Worm (Caenorhabditis elegans) whole organism, L4 larva: Measurements from ENCODE around the gene R02F2.9.

ENCODE experiments used
- D1046.2 ChIP-seq: fragments of 200-800 bp; sonication (Bioruptor generic); IDR thresholded peaks from 2 replicates; pipeline ENCODE4 v1.3.6; 2022; ENCODE audit warnings: missing genetic modification characterization, missing compliant biosample characterization
- F37D6.2 ChIP-seq: sonication (generic microtip); optimal IDR thresholded peaks from 2 replicates; lab custom pipeline; 2016; ENCODE audit warnings: mild to moderate bottlenecking, missing genetic modification characterization, missing compliant biosample characterization
- F44E2.7 ChIP-seq: fragments of 200-800 bp; sonication (Bioruptor generic); IDR thresholded peaks from 2 replicates; pipeline ENCODE4 v2.1.2; 2022; ENCODE audit warnings: missing genetic modification characterization, missing compliant biosample characterization
- F49E8.2 ChIP-seq: sonication (generic microtip); optimal IDR thresholded peaks from 2 replicates; lab custom pipeline; 2016; ENCODE audit warnings: missing compliant biosample characterization, mild to moderate bottlenecking, missing genetic modification characterization, borderline replicate concordance
- T20F7.1 ChIP-seq: fragments of 200-800 bp; sonication (Bioruptor generic); optimal IDR thresholded peaks from 2 replicates; lab custom pipeline; 2018; ENCODE audit warnings: mild to moderate bottlenecking, missing genetic modification characterization, missing compliant biosample characterization
- Y48G9A.11 ChIP-seq: fragments of 200-800 bp; sonication (Bioruptor generic); IDR thresholded peaks from 2 replicates; pipeline ENCODE4 v1.3.6; 2022; ENCODE audit warnings: missing genetic modification reagents, missing genetic modification characterization, missing compliant biosample characterization
- aha-1 ChIP-seq: fragments of 150-350 bp; peaks from one replicate; lab custom pipeline; 2014; ENCODE audit warnings: missing biosample characterization, missing genetic modification characterization
- ama-1 ChIP-seq: fragments of 150-350 bp; optimal IDR thresholded peaks from 2 replicates; lab custom pipeline; 2014; ENCODE audit warnings: inconsistent platforms, mixed read lengths
- ces-1 ChIP-seq: fragments of 150-350 bp; sonication (generic microtip); optimal IDR thresholded peaks from 4 replicates; lab custom pipeline; 2014; ENCODE audit warnings: missing biosample characterization, missing genetic modification reagents, missing genetic modification characterization
- cey-2 ChIP-seq: sonication (generic microtip); optimal IDR thresholded peaks from 3 replicates; lab custom pipeline; 2017; ENCODE audit warnings: missing genetic modification characterization, mild to moderate bottlenecking, missing compliant biosample characterization, antibody characterized with exemption, borderline replicate concordance; ENCODE audit not compliant: insufficient read depth
- ctbp-1 ChIP-seq: fragments of 200-800 bp; sonication (Bioruptor generic); IDR thresholded peaks from 2 replicates; pipeline ENCODE4 v1.3.6; 2022; ENCODE audit warnings: missing genetic modification reagents, missing genetic modification characterization, missing compliant biosample characterization
- daf-12 ChIP-seq: fragments of 150-350 bp; optimal IDR thresholded peaks from 2 replicates; lab custom pipeline; 2014; ENCODE audit warnings: missing biosample characterization, missing genetic modification reagents, missing genetic modification characterization
- daf-19 ChIP-seq: fragments of 200-800 bp; sonication (Bioruptor generic); conservative IDR thresholded peaks from 2 replicates; pipeline ENCODE4 v1.3.6; 2022; ENCODE audit warnings: missing genetic modification characterization, missing compliant biosample characterization
- dmd-6 ChIP-seq: fragments of 200-800 bp; sonication (Bioruptor generic); IDR thresholded peaks from 2 replicates; pipeline ENCODE4 v1.3.6; 2022; ENCODE audit warnings: missing genetic modification reagents, missing genetic modification characterization, missing compliant biosample characterization
- dpl-1 ChIP-seq: fragments of 150-350 bp; optimal IDR thresholded peaks from 2 replicates; lab custom pipeline; 2014; ENCODE audit warnings: missing biosample characterization, missing genetic modification reagents, missing genetic modification characterization
- egl-27 ChIP-seq: sonication (generic microtip); optimal IDR thresholded peaks from 3 replicates; lab custom pipeline; 2017; ENCODE audit warnings: missing biosample characterization, missing genetic modification reagents, missing genetic modification characterization
- fkh-10 ChIP-seq: fragments of 150-350 bp; optimal IDR thresholded peaks from 2 replicates; lab custom pipeline; 2014; ENCODE audit warnings: missing biosample characterization, missing genetic modification reagents, missing genetic modification characterization
- hif-1 ChIP-seq, 2 experiments: sonication (generic microtip); optimal IDR thresholded peaks; 2 replicates each; lab custom pipeline; 2016 to 2017; ENCODE audit warnings: missing compliant biosample characterization in 2 of 2, missing genetic modification characterization in 2 of 2, missing genetic modification reagents in 2 of 2, missing genotype in 2 of 2, mild to moderate bottlenecking in 1 of 2
- hlh-11 ChIP-seq: fragments of 200-800 bp; sonication (Bioruptor generic); optimal IDR thresholded peaks from 2 replicates; lab custom pipeline; 2018; ENCODE audit warnings: mild to moderate bottlenecking, missing genetic modification characterization, missing compliant biosample characterization
- hlh-30 ChIP-seq: sonication (generic microtip); optimal IDR thresholded peaks from 2 replicates; lab custom pipeline; 2017; ENCODE audit warnings: antibody characterized with exemption, mild to moderate bottlenecking, missing genetic modification characterization, missing compliant biosample characterization; ENCODE audit not compliant: insufficient read depth
- hmg-1.1 ChIP-seq: fragments of 200-800 bp; sonication (Bioruptor generic); IDR thresholded peaks from 2 replicates; pipeline ENCODE4 v1.3.6; 2022; ENCODE audit warnings: missing genetic modification reagents, missing genetic modification characterization, missing compliant biosample characterization
- lin-1 ChIP-seq: fragments of 200-800 bp; sonication (Bioruptor generic); IDR thresholded peaks from 2 replicates; pipeline ENCODE4 v1.3.6; 2022; ENCODE audit warnings: missing genetic modification reagents, missing genetic modification characterization, missing compliant biosample characterization
- lin-38 ChIP-seq: fragments of 200-800 bp; sonication (Bioruptor generic); IDR thresholded peaks from 2 replicates; pipeline ENCODE4 v1.3.6; 2022; ENCODE audit warnings: missing genetic modification reagents, missing genetic modification characterization, missing compliant biosample characterization
- lin-39 ChIP-seq: fragments of 150-350 bp; optimal IDR thresholded peaks from 2 replicates; lab custom pipeline; 2014; ENCODE audit warnings: missing biosample characterization, missing genetic modification reagents, missing genetic modification characterization
- lir-3 ChIP-seq: sonication (generic microtip); optimal IDR thresholded peaks from 2 replicates; lab custom pipeline; 2016; ENCODE audit warnings: mild to moderate bottlenecking, missing genetic modification characterization, missing compliant biosample characterization
- madf-9 ChIP-seq: fragments of 200-800 bp; sonication (Bioruptor generic); conservative IDR thresholded peaks from 2 replicates; pipeline ENCODE4 v1.3.6; 2022; ENCODE audit warnings: missing genetic modification reagents, missing genetic modification characterization, missing compliant biosample characterization
- mdl-1 ChIP-seq, 2 experiments: fragments of 150-350 bp in 1 of 2; sonication (generic microtip) in 1 of 2; optimal IDR thresholded peaks; 2 replicates each; lab custom pipeline; 2014 to 2017; ENCODE audit warnings: missing biosample characterization in 2 of 2, missing genetic modification characterization in 2 of 2
- mdt-29 ChIP-seq: fragments of 200-800 bp; sonication (Bioruptor generic); IDR thresholded peaks from 2 replicates; pipeline ENCODE4 v1.3.6; 2022; ENCODE audit warnings: missing genetic modification reagents, missing genetic modification characterization, missing compliant biosample characterization
- mep-1 ChIP-seq: fragments of 150-350 bp; sonication (generic microtip); optimal IDR thresholded peaks from 3 replicates; lab custom pipeline; 2014; ENCODE audit warnings: missing biosample characterization, missing genetic modification characterization
- mes-2 ChIP-seq: sonication (generic microtip); optimal IDR thresholded peaks from 2 replicates; lab custom pipeline; 2016; ENCODE audit warnings: missing genotype, mild to moderate bottlenecking, missing genetic modification characterization, missing compliant biosample characterization; ENCODE audit not compliant: poor library complexity, severe bottlenecking
- mxl-3 ChIP-seq: fragments of 200-800 bp; sonication (Bioruptor generic); optimal IDR thresholded peaks from 2 replicates; lab custom pipeline; 2018; ENCODE audit warnings: mild to moderate bottlenecking, missing genetic modification characterization, missing compliant biosample characterization
- nhr-25 ChIP-seq: sonication (generic microtip); optimal IDR thresholded peaks from 2 replicates; lab custom pipeline; 2017; ENCODE audit warnings: missing genetic modification characterization, mild to moderate bottlenecking, missing compliant biosample characterization, antibody characterized with exemption, moderate library complexity, borderline replicate concordance; ENCODE audit not compliant: insufficient read depth
- nhr-28 ChIP-seq: fragments of 150-350 bp; optimal IDR thresholded peaks from 2 replicates; lab custom pipeline; 2014; ENCODE audit warnings: missing biosample characterization, missing genetic modification characterization
- nhr-6 ChIP-seq: fragments of 150-350 bp; optimal IDR thresholded peaks from 2 replicates; lab custom pipeline; 2014; ENCODE audit warnings: missing biosample characterization, missing genetic modification characterization
- php-3 ChIP-seq: fragments of 200-800 bp; sonication (Bioruptor generic); IDR thresholded peaks from 2 replicates; pipeline ENCODE4 v1.3.6; 2022; ENCODE audit warnings: missing genetic modification reagents, missing genetic modification characterization, missing compliant biosample characterization
- pqm-1 ChIP-seq: sonication (generic microtip); optimal IDR thresholded peaks from 2 replicates; lab custom pipeline; 2017; ENCODE audit warnings: missing biosample characterization, missing genetic modification characterization
- rbr-2 ChIP-seq: sonication (generic microtip); optimal IDR thresholded peaks from 2 replicates; lab custom pipeline; 2016; ENCODE audit warnings: missing genotype, missing genetic modification characterization, missing compliant biosample characterization
- sdz-12 ChIP-seq: fragments of 200-800 bp; sonication (Bioruptor generic); optimal IDR thresholded peaks from 2 replicates; lab custom pipeline; 2018; ENCODE audit warnings: mild to moderate bottlenecking, missing genetic modification characterization, missing compliant biosample characterization
- set-16 ChIP-seq: fragments of 200-800 bp; sonication (Bioruptor generic); IDR thresholded peaks from 2 replicates; pipeline ENCODE4 v1.3.6; 2022; ENCODE audit warnings: missing genetic modification reagents, missing genetic modification characterization, missing compliant biosample characterization
- unc-130 ChIP-seq: sonication (generic microtip); optimal IDR thresholded peaks from 2 replicates; lab custom pipeline; 2016; ENCODE audit warnings: missing genetic modification reagents, missing genetic modification characterization, missing compliant biosample characterization
- zfp-3 ChIP-seq: fragments of 200-800 bp; sonication (Bioruptor generic); conservative IDR thresholded peaks from 2 replicates; pipeline ENCODE4 v1.3.6; 2022; ENCODE audit warnings: missing genetic modification reagents, missing genetic modification characterization, missing compliant biosample characterization
- zip-11 ChIP-seq: fragments of 200-800 bp; sonication (Bioruptor generic); IDR thresholded peaks from 2 replicates; pipeline ENCODE4 v1.3.6; 2022; ENCODE audit warnings: missing genetic modification characterization, missing compliant biosample characterization

R02F2.9 gene

DNA sequence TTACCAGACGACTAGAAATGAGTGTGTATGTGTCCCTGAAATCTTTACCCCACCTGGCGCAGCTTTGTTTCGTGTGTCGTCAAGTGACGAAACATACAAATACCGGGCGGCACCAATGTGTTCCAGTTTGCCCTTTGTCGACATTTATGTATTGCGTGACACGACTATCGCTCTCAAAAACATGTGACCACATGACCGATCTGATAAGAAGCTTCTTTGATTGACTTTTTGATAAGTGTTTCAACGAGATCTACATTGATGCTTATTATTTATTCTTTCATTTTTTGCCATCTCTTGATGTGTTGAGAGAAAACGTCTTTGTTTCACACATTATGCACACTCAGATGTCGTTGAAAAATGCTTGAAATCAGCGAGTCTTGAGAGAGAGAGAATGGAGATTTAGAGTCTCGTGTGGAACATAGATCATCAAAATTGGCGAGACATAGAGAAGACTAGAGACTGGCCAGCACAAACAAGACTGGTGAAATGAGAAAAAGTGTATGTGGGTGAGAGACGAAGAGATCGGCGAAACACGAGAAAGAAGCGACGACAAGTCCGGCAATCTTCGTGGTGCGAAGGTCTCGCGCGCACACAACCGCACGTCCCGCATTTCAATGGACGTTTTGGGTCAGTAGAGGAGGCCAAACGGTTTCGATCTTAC is 4.1 kb downstream of the R02F2.9 start (continued):
- TF ChIP-seq mdt-29 (GFP tag; lab: Robert Waterston, UW) (peak; percentile 57; the same call in 1 of the 2 replicates), F37D6.2 (tag; lab: Kevin White, UChicago) (no peak), pqm-1 (tag; lab: Kevin White, UChicago) (peak; percentile 74), dpl-1 (GFP tag; lab: Kevin White, UChicago) (peak; percentile 15)
- TF ChIP-seq, all 104 proteins: peak for 38

ce11 chrIII:5503669-5504068 is 4.7 kb downstream of the R02F2.9 start:
- no peak for TF ChIP-seq unc-130 (GFP tag; lab: Kevin White, UChicago)
- TF ChIP-seq egl-27 (tag; lab: Kevin White, UChicago): no peak
- TF ChIP-seq daf-12 (tag; lab: Kevin White, UChicago): no peak
- no peak for TF ChIP-seq mep-1 (tag; lab: Kevin White, UChicago)
- no peak for TF ChIP-seq set-16 (GFP tag; lab: Robert Waterston, UW)
- peak; percentile 68 for TF ChIP-seq aha-1
- peak; percentile 37 for TF ChIP-seq mes-2 (tag; lab: Kevin White, UChicago)
- peak; percentile 81 for TF ChIP-seq Y48G9A.11
- no peak for TF ChIP-seq F44E2.7 (GFP tag; lab: Robert Waterston, UW)
- TF ChIP-seq daf-19 (GFP tag; lab: Robert Waterston, UW): no peak
- no peak for TF ChIP-seq sdz-12 (GFP tag; lab: Kevin White, UChicago)
- TF ChIP-seq lin-38 (GFP tag; lab: Robert Waterston, UW): peak; percentile 25
- peak; percentile 30 for TF ChIP-seq F49E8.2 (tag; lab: Kevin White, UChicago)

ce11 chrIII:5504164-5504563 is 5.2 kb downstream of the R02F2.9 start:
- TF ChIP-seq madf-9 (no peak), hlh-30 (tag; lab: Kevin White, UChicago) (peak; percentile 52), zip-11 (GFP tag; lab: Robert Waterston, UW) (no peak), mxl-3 (GFP tag; lab: Kevin White, UChicago) (peak; percentile 35), unc-130 (GFP tag; lab: Kevin White, UChicago) (no peak), hlh-11 (tag; lab: Kevin White, UChicago) (peak; percentile 66), nhr-6 (tag; lab: Kevin White, UChicago) (peak; percentile 35), mdl-1 (tag; optimal IDR thresholded peaks at IDR 0.05; lab: Kevin White, UChicago) (peak in 1 of 2 experiments; percentile 41), daf-12 (tag; lab: Kevin White, UChicago) (no peak), php-3 (GFP tag; lab: Robert Waterston, UW) (0 out of 2 replicates have a peak, but pooled peaks have one; percentile 40), mep-1 (tag; lab: Kevin White, UChicago) (peak; percentile 20), pqm-1 (tag; lab: Kevin White, UChicago) (peak; percentile 31), lin-1 (peak; percentile 50; the same call in 1 of the 2 replicates), fkh-10 (GFP tag; lab: Kevin White, UChicago) (peak; percentile 30), hmg-1.1 (peak; percentile 36; the same call in 1 of the 2 replicates), dpl-1 (GFP tag; lab: Kevin White, UChicago) (peak; percentile 44), aha-1 (peak; percentile 54), cey-2 (tag; lab: Kevin White, UChicago) (no peak), lin-39 (tag; lab: Kevin White, UChicago) (no peak), rbr-2 (tag; lab: Kevin White, UChicago) (peak; percentile 36), lir-3 (tag; lab: Kevin White, UChicago) (no peak), nhr-25 (tag; lab: Kevin White, UChicago) (peak; percentile 56), zfp-3 (GFP tag; lab: Robert Waterston, UW) (0 out of 2 replicates have a peak, but pooled peaks have one; percentile 7), ces-1 (GFP tag; lab: Kevin White, UChicago) (peak; percentile 43), ctbp-1 (GFP tag; lab: Robert Waterston, UW) (peak; percentile 43; the same call in 1 of the 2 replicates), T20F7.1 (GFP tag; lab: Kevin White, UChicago) (peak; percentile 19), nhr-28 (tag; lab: Kevin White, UChicago) (peak; percentile 43), hif-1 (tag; optimal IDR thresholded peaks at IDR 0.05; lab: Kevin White, UChicago) (peak in 1 of 2 experiments; percentile 14), dmd-6 (GFP tag; lab: Robert Waterston, UW) (peak; percentile 13; the same call in 1 of the 2 replicates), D1046.2 (no peak), ama-1 (lab: Kevin White, UChicago) (peak; percentile 83), egl-27 (tag; lab: Kevin White, UChicago) (no peak), mes-2 (tag; lab: Kevin White, UChicago) (peak; percentile 46)
